Fruit fly (Drosophila melanogaster): ENCODE results near the gene Eaat1.

dm6 chr2L:9377789-9378188 is 44.4 kb downstream of the Eaat1 start:
- TF ChIP-seq Vsx2 (GFP tag; optimal IDR thresholded peaks at IDR 0.05; ENCODE audit: partially characterized antibody) (no peak), fru (GFP tag; optimal IDR thresholded peaks at IDR 0.05) (no peak), h (GFP tag; optimal IDR thresholded peaks at IDR 0.05) (no peak), pan (optimal IDR thresholded peaks at IDR 0.05) (no peak), psq (GFP tag; optimal IDR thresholded peaks at IDR 0.05) (no peak), foxo (GFP tag; optimal IDR thresholded peaks at IDR 0.05) (no peak), sage (GFP tag; optimal IDR thresholded peaks at IDR 0.05) (no peak), GATAd (GFP tag; optimal IDR thresholded peaks at IDR 0.05) (no peak), tai (GFP tag; optimal IDR thresholded peaks at IDR 0.05) (no peak), br (GFP tag; optimal IDR thresholded peaks at IDR 0.05) (no peak), usp (GFP tag; optimal IDR thresholded peaks at IDR 0.05) (no peak)
